Worm (Caenorhabditis elegans) whole organism, early embryonic: Measurements from ENCODE around the gene mrck-1.

ENCODE experiments used
- B0310.2 ChIP-seq: sonication (generic microtip); optimal IDR thresholded peaks from 2 replicates; lab custom pipeline; 2016; ENCODE audit warnings: mild to moderate bottlenecking, missing genetic modification characterization, missing compliant biosample characterization
- F13C5.2 ChIP-seq: sonication (generic microtip); optimal IDR thresholded peaks from 2 replicates; lab custom pipeline; 2017; ENCODE audit warnings: mild to moderate bottlenecking, missing genetic modification characterization, inconsistent platforms, missing compliant biosample characterization
- aly-1 ChIP-seq: sonication (generic microtip); optimal IDR thresholded peaks from 2 replicates; lab custom pipeline; 2016; ENCODE audit warnings: missing genetic modification characterization, missing compliant biosample characterization
- ama-1 ChIP-seq: fragments of 150-350 bp; optimal IDR thresholded peaks from 2 replicates; lab custom pipeline; 2014
- ceh-13 ChIP-seq: fragments of 200-800 bp; sonication (Bioruptor generic); optimal IDR thresholded peaks from 2 replicates; lab custom pipeline; 2018; ENCODE audit warnings: mild to moderate bottlenecking, missing genetic modification characterization, missing compliant biosample characterization
- ceh-36 ChIP-seq: sonication (generic microtip); optimal IDR thresholded peaks from 2 replicates; lab custom pipeline; 2016; ENCODE audit warnings: missing genetic modification characterization, inconsistent platforms, missing compliant biosample characterization
- ets-7 ChIP-seq: sonication (generic microtip); optimal IDR thresholded peaks from 2 replicates; lab custom pipeline; 2016; ENCODE audit warnings: missing genotype, missing genetic modification characterization, missing compliant biosample characterization
- flt-1 ChIP-seq: fragments of 200-800 bp; sonication (Bioruptor generic); IDR thresholded peaks from 2 replicates; pipeline ENCODE4 v1.3.6; 2022; ENCODE audit warnings: missing genetic modification characterization, missing compliant biosample characterization
- hmbx-1 ChIP-seq: sonication (generic microtip); optimal IDR thresholded peaks from 2 replicates; lab custom pipeline; 2016; ENCODE audit warnings: mild to moderate bottlenecking, missing genetic modification characterization, missing compliant biosample characterization
- hmg-4 ChIP-seq: fragments of 200-800 bp; sonication (Bioruptor generic); optimal IDR thresholded peaks from 2 replicates; lab custom pipeline; 2018; ENCODE audit warnings: mild to moderate bottlenecking, missing genetic modification characterization, missing compliant biosample characterization
- hnd-1 ChIP-seq: sonication (generic microtip); optimal IDR thresholded peaks from 2 replicates; lab custom pipeline; 2016; ENCODE audit warnings: missing genetic modification characterization, missing compliant biosample characterization
- pes-1 ChIP-seq: fragments of 200-800 bp; sonication (Bioruptor generic); IDR thresholded peaks from 2 replicates; pipeline ENCODE4 v1.3.6; 2022; ENCODE audit warnings: missing genetic modification reagents, missing genetic modification characterization, missing compliant biosample characterization
- scrt-1 ChIP-seq: fragments of 200-800 bp; sonication (Bioruptor generic); IDR thresholded peaks from 2 replicates; pipeline ENCODE4 v1.3.6; 2022; ENCODE audit warnings: missing genetic modification characterization, missing compliant biosample characterization
- sea-1 ChIP-seq: fragments of 200-800 bp; sonication (Bioruptor generic); conservative IDR thresholded peaks from 2 replicates; pipeline ENCODE4 v1.3.6; 2022; ENCODE audit warnings: missing genetic modification characterization, missing compliant biosample characterization
- tbx-11 ChIP-seq: fragments of 200-800 bp; sonication (Bioruptor generic); IDR thresholded peaks from 2 replicates; pipeline ENCODE4 v1.3.6; 2022; ENCODE audit warnings: missing genetic modification characterization, missing compliant biosample characterization
- tbx-37 ChIP-seq: fragments of 200-800 bp; sonication (Bioruptor generic); conservative IDR thresholded peaks from 2 replicates; pipeline ENCODE4 v1.3.6; 2022; ENCODE audit warnings: missing genetic modification reagents, missing genetic modification characterization, missing compliant biosample characterization
- tra-4 ChIP-seq: sonication (generic microtip); optimal IDR thresholded peaks from 2 replicates; lab custom pipeline; 2017; ENCODE audit warnings: missing genetic modification characterization, missing compliant biosample characterization

Gene mrck-1

ce11 chrV:6212566-6212965 is 54.5 kb downstream of the mrck-1 start:
- no peak for TF ChIP-seq F13C5.2 (tag; lab: Kevin White, UChicago)
- TF ChIP-seq hmbx-1 (tag; lab: Kevin White, UChicago), result no peak
- no peak for TF ChIP-seq tbx-37 (GFP tag; lab: Robert Waterston, UW)
- TF ChIP-seq scrt-1 (GFP tag; lab: Robert Waterston, UW), result no peak
- TF ChIP-seq aly-1 (tag; lab: Kevin White, UChicago), result no peak
- TF ChIP-seq tra-4 (tag; lab: Kevin White, UChicago), result no peak
- no peak for TF ChIP-seq ceh-36
- no peak for TF ChIP-seq tbx-11 (GFP tag; lab: Robert Waterston, UW)
- TF ChIP-seq hnd-1 (tag; lab: Kevin White, UChicago), result no peak
- TF ChIP-seq ets-7, result no peak
- no peak for TF ChIP-seq pes-1 (GFP tag; lab: Robert Waterston, UW)
- no peak for TF ChIP-seq sea-1 (GFP tag; lab: Robert Waterston, UW)
- no peak for TF ChIP-seq B0310.2 (tag; lab: Kevin White, UChicago)
- TF ChIP-seq ama-1 (lab: Kevin White, UChicago), result no peak
- TF ChIP-seq ceh-13, result no peak
- TF ChIP-seq hmg-4, result no peak

ce11 chrV:6211509-6211908 is 55.6 kb downstream of the mrck-1 start:
- TF ChIP-seq ceh-13 (no peak), sea-1 (GFP tag; lab: Robert Waterston, UW) (no peak)

ce11 chrV:6209930-6210647 is 57.0 kb downstream of the mrck-1 start:
- TF ChIP-seq hnd-1 (tag; lab: Kevin White, UChicago) (no peak), hmg-4 (no peak), ets-7 (no peak), tbx-37 (GFP tag; lab: Robert Waterston, UW) (no peak), B0310.2 (tag; lab: Kevin White, UChicago) (no peak), sea-1 (GFP tag; lab: Robert Waterston, UW) (no peak), ceh-13 (no peak), tbx-11 (GFP tag; lab: Robert Waterston, UW) (no peak), tra-4 (tag; lab: Kevin White, UChicago) (no peak), flt-1 (GFP tag; lab: Robert Waterston, UW) (no peak), hmbx-1 (tag; lab: Kevin White, UChicago) (no peak), ceh-36 (no peak)

ce11 chrV:6208585-6208984 is 58.5 kb downstream of the mrck-1 start, which contains the start of gene rme-1:
TSS of gene rme-1 (plus strand) at chrV:6208885.
- TF ChIP-seq hmbx-1 (tag; lab: Kevin White, UChicago), result no peak
